Fruit fly (Drosophila melanogaster): Measurements from ENCODE around the gene CG17027.

DNA sequence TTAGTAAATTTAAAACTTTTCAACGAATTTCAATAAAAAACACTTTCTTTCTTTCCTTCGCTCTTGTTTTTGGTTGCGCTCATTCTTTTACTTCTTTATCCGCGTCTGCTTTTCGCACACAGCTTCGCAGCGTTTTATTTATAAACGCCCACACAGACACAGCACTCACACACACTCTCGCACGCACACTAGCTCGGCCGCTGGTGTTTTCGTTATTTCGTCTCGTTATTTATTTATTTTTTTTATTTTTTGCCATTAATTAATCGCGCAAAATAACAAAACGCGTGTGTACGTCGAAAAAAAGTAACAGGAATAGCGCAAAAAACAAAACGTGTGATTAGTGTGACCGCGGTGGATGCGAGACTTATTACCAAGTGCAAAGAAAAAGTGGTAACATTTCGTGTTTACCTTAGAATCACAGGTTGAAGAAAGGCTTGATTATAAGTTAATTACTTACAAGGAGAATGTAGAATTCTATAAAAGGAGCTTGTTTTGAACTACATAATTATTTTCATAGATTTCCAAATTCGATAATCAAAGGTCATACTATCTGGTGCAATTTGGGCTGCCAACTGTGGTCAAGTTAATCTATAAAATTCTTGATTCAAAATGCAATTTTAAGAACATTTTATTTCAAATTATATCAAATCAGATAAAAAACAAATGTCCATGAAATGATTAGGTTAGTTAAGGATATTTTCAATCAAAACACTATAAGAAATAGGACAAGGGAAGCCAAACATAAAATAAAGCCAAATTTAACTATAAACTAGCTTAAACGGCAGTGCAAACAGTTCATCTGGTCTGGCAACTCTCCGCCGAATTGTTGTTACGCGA, 24.7 kb downstream of the CG17027 start, which contains the start of the genes hzg and mRpS31:
- no peak for TF ChIP-seq CG8478 (optimal IDR thresholded peaks at IDR 0.05)
- TF ChIP-seq CTCF (optimal IDR thresholded peaks at IDR 0.05), result no peak
